Fruit fly (Drosophila melanogaster) whole organism, wandering third instar larva: ENCODE data around the gene Tim17a1.

Experiments
- Abd-B ChIP-seq: fragments of >200 bp; optimal IDR thresholded peaks from 2 replicates; lab custom pipeline; 2017; ENCODE audit warnings: missing biosample characterization, missing genetic modification characterization
- Dfd ChIP-seq: fragments of >200 bp; optimal IDR thresholded peaks from 2 replicates; lab custom pipeline; 2017; ENCODE audit warnings: missing biosample characterization, missing genetic modification characterization
- HLH106 ChIP-seq: fragments of 200-800 bp; optimal IDR thresholded peaks from 3 replicates; lab custom pipeline; 2019; ENCODE audit warnings: missing biosample characterization, mild to moderate bottlenecking, missing genetic modification characterization, moderate library complexity
- N ChIP-seq: fragments of >200 bp; optimal IDR thresholded peaks from 2 replicates; lab custom pipeline; 2018; ENCODE audit warnings: missing biosample characterization, missing external identifiers, missing genetic modification characterization
- dmrt93B ChIP-seq: fragments of 200-800 bp; sonication (Bioruptor generic); optimal IDR thresholded peaks from 2 replicates; lab custom pipeline; 2018; ENCODE audit warnings: missing biosample characterization, mild to moderate bottlenecking, missing genetic modification characterization
- h ChIP-seq: fragments of 200-800 bp; sonication (Bioruptor generic); optimal IDR thresholded peaks from 3 replicates; lab custom pipeline; 2016; ENCODE audit warnings: missing biosample characterization, mild to moderate bottlenecking, missing genetic modification characterization
- lola ChIP-seq: fragments of >200 bp; optimal IDR thresholded peaks from 2 replicates; lab custom pipeline; 2017; ENCODE audit warnings: missing biosample characterization, missing genetic modification characterization
- pan ChIP-seq: fragments of >200 bp; optimal IDR thresholded peaks from 2 replicates; lab custom pipeline; 2017
- sv ChIP-seq: fragments of 200-800 bp; sonication (Bioruptor generic); optimal IDR thresholded peaks from 3 replicates; lab custom pipeline; 2016; ENCODE audit warnings: missing biosample characterization, missing genetic modification characterization

DNA sequence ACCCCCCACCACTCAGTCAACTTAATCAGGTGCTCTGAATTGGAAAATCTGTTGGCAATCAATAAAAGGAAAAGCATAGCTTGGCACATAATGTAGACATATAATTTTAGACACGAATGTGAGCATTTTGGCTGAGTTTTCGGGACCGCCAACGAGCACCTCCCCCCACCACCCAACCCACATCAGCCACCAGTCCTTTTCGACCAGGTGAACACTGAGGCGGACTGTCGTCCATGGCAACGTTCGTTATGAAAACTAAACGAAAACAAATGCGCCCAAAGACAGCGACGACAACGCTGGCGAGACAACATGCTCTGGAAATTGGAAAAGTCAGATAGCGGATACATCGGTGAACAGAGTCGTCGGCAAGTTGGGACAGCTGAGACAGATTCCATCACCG lies 18.6 kb upstream of the Tim17a1 start, which contains the start of gene GstD11:
- TF ChIP-seq lola (no peak), pan (lab: Kevin White, UChicago) (no peak), h (GFP tag; lab: Kevin White, UChicago) (no peak), sv (GFP tag; lab: Kevin White, UChicago) (no peak), dmrt93B (GFP tag; lab: Kevin White, UChicago) (no peak), Abd-B (no peak), Dfd (no peak), HLH106 (tag; lab: Kevin White, UChicago) (no peak), N (no peak)
